Worm (Caenorhabditis elegans): ENCODE results near the gene T20G5.12.

- TF ChIP-seq lsy-2 (tag; optimal IDR thresholded peaks at IDR 0.05) (no peak), nhr-237 (tag; optimal IDR thresholded peaks at IDR 0.05) (no peak), lin-13 (tag; optimal IDR thresholded peaks at IDR 0.05) (no peak), nhr-28 (tag; optimal IDR thresholded peaks at IDR 0.05) (no peak), elt-3 (tag; optimal IDR thresholded peaks at IDR 0.05) (no peak), pha-4 (tag; optimal IDR thresholded peaks at IDR 0.05) (no peak), snpc-4 (tag; optimal IDR thresholded peaks at IDR 0.05) (no peak), mep-1 (tag; optimal IDR thresholded peaks at IDR 0.05) (no peak), ztf-11 (tag; optimal IDR thresholded peaks at IDR 0.05) (no peak), blmp-1 (tag; optimal IDR thresholded peaks at IDR 0.05) (no peak), nhr-2 (tag; optimal IDR thresholded peaks at IDR 0.05) (no peak), ces-1 (GFP tag; optimal IDR thresholded peaks at IDR 0.05) (no peak), sptf-1 (tag; optimal IDR thresholded peaks at IDR 0.05) (no peak), unc-62 (GFP tag; optimal IDR thresholded peaks at IDR 0.05) (no peak)
These were observed 30.2 kb downstream of the T20G5.12 start for ce11 chrIII:10231641-10232040.

Data from whole organism, mixed stage, embryonic.